Fruit fly (Drosophila melanogaster): Measurements from ENCODE around the gene CG33664.

DNA sequence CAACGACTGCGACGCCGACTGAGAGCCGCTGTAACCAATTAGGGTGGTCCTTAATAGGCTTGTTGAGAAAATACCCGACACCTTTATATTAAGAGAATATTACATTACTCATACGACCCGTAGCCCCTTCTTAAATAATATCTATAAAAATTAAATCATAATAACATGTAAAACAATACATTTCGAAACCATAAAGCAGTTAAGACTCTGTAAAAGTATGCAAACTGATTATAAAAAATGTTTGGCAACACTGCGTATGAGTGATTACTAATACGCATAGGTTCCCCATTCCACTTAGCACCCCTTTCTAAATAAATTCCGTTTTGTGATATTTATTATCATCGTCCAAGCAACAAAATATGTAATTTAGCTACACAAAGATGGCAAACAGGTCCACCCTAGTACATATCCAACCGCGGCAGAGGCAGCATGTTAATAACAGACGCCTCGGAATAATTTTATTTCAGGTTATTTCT, 43.4 kb upstream of the CG33664 start:
- no peak for TF ChIP-seq psq (optimal IDR thresholded peaks at IDR 0.05)
- no peak for TF ChIP-seq Myc (optimal IDR thresholded peaks at IDR 0.05)
- TF ChIP-seq h (optimal IDR thresholded peaks at IDR 0.05), result no peak
- no peak for TF ChIP-seq ttk (optimal IDR thresholded peaks at IDR 0.05)

All from Kc167 (cell line).